Worm (Caenorhabditis elegans) whole organism, L1 larva: Measurements from ENCODE around the gene srh-243.

ENCODE experiments used
- alr-1 ChIP-seq: fragments of 200-800 bp; sonication (Bioruptor generic); optimal IDR thresholded peaks from 2 replicates; lab custom pipeline; 2018; ENCODE audit warnings: borderline replicate concordance, mild to moderate bottlenecking, missing genetic modification characterization, missing compliant biosample characterization
- lin-13 ChIP-seq: fragments of 150-350 bp; optimal IDR thresholded peaks from 2 replicates; lab custom pipeline; 2014; ENCODE audit warnings: missing biosample characterization, missing genetic modification reagents, missing genetic modification characterization
- nhr-77 ChIP-seq: fragments of 150-350 bp; optimal IDR thresholded peaks from 2 replicates; lab custom pipeline; 2014; ENCODE audit warnings: missing biosample characterization, missing genetic modification characterization
- nhr-84 ChIP-seq: sonication (generic microtip); optimal IDR thresholded peaks from 2 replicates; lab custom pipeline; 2017; ENCODE audit warnings: missing biosample characterization, missing genetic modification characterization

DNA sequence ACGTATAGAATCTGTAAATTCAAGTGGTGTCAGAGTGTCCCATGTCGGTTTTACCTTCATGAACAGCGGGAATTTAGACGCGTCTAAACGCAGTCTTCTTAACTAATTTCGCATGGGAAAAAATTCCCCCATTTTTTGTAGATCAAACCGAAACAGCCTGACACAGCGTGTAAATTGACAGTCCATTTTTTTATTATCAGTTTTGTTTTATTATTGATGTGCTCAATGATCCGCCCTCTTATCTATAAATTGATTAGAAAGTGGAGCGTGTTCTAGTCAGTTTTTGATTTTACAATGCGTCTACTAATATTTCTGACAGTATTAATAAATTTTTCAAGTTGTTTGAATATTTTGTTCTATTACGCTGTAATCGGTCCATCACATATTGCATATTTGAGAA is 21.2 kb upstream of the srh-243 start, which contains the start of gene ugt-53:
- TF ChIP-seq nhr-84 (no peak), nhr-77 (no peak), lin-13 (GFP tag; lab: Kevin White, UChicago) (no peak), alr-1 (tag; lab: Kevin White, UChicago) (no peak)
